Worm (Caenorhabditis elegans) whole organism, late embryonic: Measurements from ENCODE around the gene C26D10.6.
A peak's percentile ranks its signal among the peaks of the same experiment; 100 is the strongest.

Experiments
- C08G9.2 ChIP-seq: sonication (generic microtip); optimal IDR thresholded peaks from 2 replicates; lab custom pipeline; 2016; ENCODE audit warnings: mild to moderate bottlenecking, missing genetic modification characterization, moderate library complexity, missing compliant biosample characterization
- C38D4.7 ChIP-seq: fragments of 200-800 bp; sonication (Bioruptor generic); optimal IDR thresholded peaks from 2 replicates; lab custom pipeline; 2018; ENCODE audit warnings: mild to moderate bottlenecking, missing genetic modification characterization, moderate library complexity, missing compliant biosample characterization
- F13H6.1 ChIP-seq: sonication (generic microtip); optimal IDR thresholded peaks from 2 replicates; lab custom pipeline; 2016; ENCODE audit warnings: missing genetic modification characterization, missing compliant biosample characterization
- K09A11.1 ChIP-seq: sonication (generic microtip); optimal IDR thresholded peaks from 2 replicates; lab custom pipeline; 2017; ENCODE audit warnings: antibody characterized with exemption, mild to moderate bottlenecking, missing genetic modification characterization, missing compliant biosample characterization; ENCODE audit not compliant: insufficient read depth
- ahr-1 ChIP-seq: sonication (generic microtip); optimal IDR thresholded peaks from 2 replicates; lab custom pipeline; 2016; ENCODE audit warnings: missing genetic modification characterization, missing compliant biosample characterization
- ama-1 ChIP-seq: fragments of 150-350 bp; optimal IDR thresholded peaks from 2 replicates; lab custom pipeline; 2014
- ceh-14 ChIP-seq: sonication (generic microtip); optimal IDR thresholded peaks from 2 replicates; lab custom pipeline; 2016; ENCODE audit warnings: missing genotype, missing genetic modification characterization, missing compliant biosample characterization
- ceh-24 ChIP-seq: sonication (generic microtip); optimal IDR thresholded peaks from 2 replicates; lab custom pipeline; 2016; ENCODE audit warnings: mild to moderate bottlenecking, missing genetic modification characterization, missing compliant biosample characterization
- ceh-34 ChIP-seq: sonication (generic microtip); optimal IDR thresholded peaks from 2 replicates; lab custom pipeline; 2016; ENCODE audit warnings: mild to moderate bottlenecking, missing genetic modification characterization, missing compliant biosample characterization
- ceh-45 ChIP-seq: fragments of 200-800 bp; sonication (Bioruptor generic); IDR thresholded peaks from 2 replicates; pipeline ENCODE4 v1.3.6; 2022; ENCODE audit warnings: missing genetic modification reagents, missing genetic modification characterization, missing compliant biosample characterization
- ceh-48 ChIP-seq: sonication (generic microtip); optimal IDR thresholded peaks from 2 replicates; lab custom pipeline; 2016; ENCODE audit warnings: missing genetic modification characterization, inconsistent platforms, missing compliant biosample characterization
- elt-2 ChIP-seq: sonication (generic microtip); optimal IDR thresholded peaks from 2 replicates; lab custom pipeline; 2016; ENCODE audit warnings: missing genetic modification reagents, missing genetic modification characterization, missing compliant biosample characterization
- fax-1 ChIP-seq: sonication (generic microtip); optimal IDR thresholded peaks from 2 replicates; lab custom pipeline; 2016; ENCODE audit warnings: missing genotype, missing genetic modification characterization, missing compliant biosample characterization
- hlh-15 ChIP-seq: sonication (generic microtip); optimal IDR thresholded peaks from 2 replicates; lab custom pipeline; 2016; ENCODE audit warnings: missing genetic modification characterization, missing compliant biosample characterization
- hlh-8 ChIP-seq: sonication (generic microtip); optimal IDR thresholded peaks from 2 replicates; lab custom pipeline; 2016; ENCODE audit warnings: missing genotype, missing genetic modification characterization, missing compliant biosample characterization
- lim-6 ChIP-seq: sonication (generic microtip); optimal IDR thresholded peaks from 2 replicates; lab custom pipeline; 2016; ENCODE audit warnings: missing genetic modification characterization, missing compliant biosample characterization
- mec-3 ChIP-seq: sonication (generic microtip); optimal IDR thresholded peaks from 2 replicates; lab custom pipeline; 2016; ENCODE audit warnings: borderline replicate concordance, missing genetic modification characterization, missing compliant biosample characterization
- nhr-11 ChIP-seq: fragments of 150-350 bp; optimal IDR thresholded peaks from 2 replicates; lab custom pipeline; 2014; ENCODE audit warnings: missing biosample characterization, missing genetic modification characterization
- nhr-232 ChIP-seq: sonication (generic microtip); optimal IDR thresholded peaks from 2 replicates; lab custom pipeline; 2016; ENCODE audit warnings: missing genetic modification characterization, missing compliant biosample characterization
- odd-2 ChIP-seq: sonication (generic microtip); optimal IDR thresholded peaks from 2 replicates; lab custom pipeline; 2017; ENCODE audit warnings: antibody characterized with exemption, mild to moderate bottlenecking, missing genetic modification characterization, missing compliant biosample characterization
- pha-4 ChIP-seq: fragments of 150-350 bp; optimal IDR thresholded peaks from 2 replicates; lab custom pipeline; 2018; ENCODE audit warnings: missing biosample characterization, missing genetic modification reagents, missing genetic modification characterization
- pqm-1 ChIP-seq: sonication (generic microtip); optimal IDR thresholded peaks from 2 replicates; lab custom pipeline; 2016; ENCODE audit warnings: missing genetic modification characterization, missing compliant biosample characterization
- pros-1 ChIP-seq: fragments of 150-350 bp; optimal IDR thresholded peaks from 2 replicates; lab custom pipeline; 2014; ENCODE audit warnings: missing biosample characterization, missing genetic modification reagents, missing genetic modification characterization
- ref-2 ChIP-seq: sonication (generic microtip); optimal IDR thresholded peaks from 2 replicates; lab custom pipeline; 2016; ENCODE audit warnings: missing genetic modification characterization, missing compliant biosample characterization
- sdc-2 ChIP-seq: sonication (generic microtip); optimal IDR thresholded peaks from 2 replicates; lab custom pipeline; 2016; ENCODE audit warnings: missing genotype, missing genetic modification characterization, missing compliant biosample characterization
- sox-4 ChIP-seq: sonication (generic microtip); optimal IDR thresholded peaks from 2 replicates; lab custom pipeline; 2017; ENCODE audit warnings: mild to moderate bottlenecking, missing genetic modification characterization, inconsistent platforms, missing compliant biosample characterization
- syd-9 ChIP-seq: sonication (generic microtip); optimal IDR thresholded peaks from 2 replicates; lab custom pipeline; 2016; ENCODE audit warnings: mild to moderate bottlenecking, missing genetic modification characterization, moderate library complexity, missing compliant biosample characterization
- tbx-7 ChIP-seq: sonication (generic microtip); optimal IDR thresholded peaks from 2 replicates; lab custom pipeline; 2016; ENCODE audit warnings: missing genotype, missing genetic modification characterization, missing compliant biosample characterization
- unc-42 ChIP-seq: sonication (generic microtip); optimal IDR thresholded peaks from 2 replicates; lab custom pipeline; 2016; ENCODE audit warnings: missing genotype, missing genetic modification characterization, missing compliant biosample characterization
- zip-5 ChIP-seq: sonication (generic microtip); optimal IDR thresholded peaks from 2 replicates; lab custom pipeline; 2016; ENCODE audit warnings: missing genetic modification characterization, missing compliant biosample characterization

Gene C26D10.6

DNA sequence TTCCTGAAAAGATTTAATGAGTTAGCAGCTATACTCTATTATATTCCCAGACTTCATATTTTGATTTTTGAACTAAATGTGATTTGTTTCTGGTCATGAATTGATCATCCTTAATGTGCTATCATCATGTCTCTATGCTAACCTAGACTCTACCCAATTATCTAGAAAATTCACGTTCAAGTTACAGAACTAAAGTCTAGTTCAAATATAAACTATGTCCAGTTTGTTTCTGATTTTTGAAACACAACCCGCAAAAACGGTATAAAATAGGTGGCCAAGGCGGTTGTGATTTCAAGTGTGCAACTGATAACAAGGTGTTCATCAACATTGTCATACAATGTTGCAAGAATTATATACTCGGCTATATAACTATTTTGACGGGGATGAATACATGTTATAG is 36.3 kb upstream of the C26D10.6 start, which contains the start of gene F49E12.10:
Gene F49E12.10, plus strand, starts transcription at position 301 of the 400 bp plus-strand sequence.
- TF ChIP-seq C38D4.7 (GFP tag; lab: Kevin White, UChicago): no peak
- no peak for TF ChIP-seq ahr-1

- TF ChIP-seq nhr-11 (tag; lab: Kevin White, UChicago) (no peak), elt-2 (tag; lab: Kevin White, UChicago) (peak; percentile 68), K09A11.1 (tag; lab: Kevin White, UChicago) (no peak)
These were observed 33.6 kb upstream of the C26D10.6 start, which contains the start of gene drd-1 for ce11 chrII:8388001-8388513. Gene drd-1, plus strand, starts transcription at chrII:8388051.

- no peak for TF ChIP-seq pros-1
- no peak for TF ChIP-seq ceh-24 (tag; lab: Kevin White, UChicago)
These were observed 32.4 kb upstream of the C26D10.6 start for ce11 chrII:8386897-8387296.

ce11 chrII:8385561-8385960 is 31.1 kb upstream of the C26D10.6 start:
- TF ChIP-seq ceh-24 (tag; lab: Kevin White, UChicago) (no peak), elt-2 (tag; lab: Kevin White, UChicago) (no peak), zip-5 (tag; lab: Kevin White, UChicago) (no peak), ceh-34 (tag; lab: Kevin White, UChicago) (no peak), ceh-14 (tag; lab: Kevin White, UChicago) (no peak), tbx-7 (tag; lab: Kevin White, UChicago) (no peak), syd-9 (tag; lab: Kevin White, UChicago) (no peak)
- TF ChIP-seq, all 69 proteins: peak for 0

DNA sequence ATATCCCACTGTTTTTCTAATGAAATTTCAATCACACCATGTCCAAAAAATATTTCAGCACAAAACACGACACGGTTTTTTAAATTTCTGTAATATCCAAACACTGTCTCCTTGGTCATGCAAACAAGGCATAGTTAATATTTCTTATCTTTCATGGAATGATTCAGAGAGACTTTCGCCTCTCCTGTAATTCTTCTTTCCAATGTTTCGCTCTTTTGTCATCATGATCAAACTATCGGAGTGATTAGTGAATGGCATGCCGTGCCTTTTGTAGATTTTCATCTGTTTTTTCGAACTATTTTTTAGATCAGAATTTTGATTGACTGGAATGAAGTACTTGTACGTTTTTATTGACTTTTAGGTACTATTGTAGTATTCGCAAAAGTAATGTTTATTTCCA is 29.8 kb upstream of the C26D10.6 start:
- TF ChIP-seq ceh-24 (tag; lab: Kevin White, UChicago): no peak

DNA sequence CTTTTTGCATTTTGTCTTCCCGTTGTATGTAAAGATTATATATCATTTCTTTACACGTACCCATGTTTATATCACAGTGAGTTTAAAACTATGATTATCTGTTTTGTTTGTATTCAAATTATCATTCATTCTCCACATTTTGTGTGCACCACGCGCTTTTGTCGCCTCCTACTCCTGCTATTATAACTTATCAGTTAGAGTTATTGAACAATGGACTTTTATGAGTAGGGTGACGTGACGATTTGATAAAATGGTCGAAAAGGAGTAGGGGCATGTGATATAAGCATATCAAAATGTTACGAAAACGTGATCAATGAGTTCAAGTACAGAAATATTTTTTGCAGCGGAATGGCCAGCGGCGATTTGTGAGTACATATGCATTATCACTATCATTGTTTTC is 28.4 kb upstream of the C26D10.6 start:
- no peak for TF ChIP-seq ceh-45 (GFP tag; lab: Robert Waterston, UW)
- TF ChIP-seq pqm-1 (tag; lab: Kevin White, UChicago): peak; percentile 72
- TF ChIP-seq ref-2 (tag; lab: Kevin White, UChicago): no peak
- TF ChIP-seq elt-2 (tag; lab: Kevin White, UChicago): peak; percentile 91
- TF ChIP-seq, all 69 proteins: peak for 2

DNA sequence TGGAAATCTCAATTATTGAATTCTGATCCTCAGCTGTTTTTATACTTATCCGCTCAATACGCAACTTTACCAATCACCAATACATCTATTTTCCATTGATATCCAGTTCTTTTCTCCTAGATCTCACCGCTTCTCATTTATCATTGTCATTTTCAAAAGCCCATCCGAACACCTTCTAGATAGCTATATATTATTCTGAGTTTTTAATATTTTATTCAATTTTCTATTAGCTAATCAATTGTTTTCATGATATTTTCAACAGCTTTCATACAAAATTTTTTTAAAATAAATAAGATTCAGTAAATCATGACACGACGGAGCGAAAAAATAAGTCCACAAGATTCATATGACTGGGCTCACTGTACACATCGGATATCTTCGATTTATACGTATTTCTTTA is 26.7 kb upstream of the C26D10.6 start, which contains the start of gene F49E12.12:
Gene F49E12.12, plus strand, starts transcription at position 301 of the 400 bp plus-strand sequence.
- TF ChIP-seq K09A11.1 (tag; lab: Kevin White, UChicago): no peak
- no peak for TF ChIP-seq odd-2
- TF ChIP-seq C08G9.2 (tag; lab: Kevin White, UChicago): no peak
- TF ChIP-seq pha-4 (tag; lab: Kevin White, UChicago): no peak
- no peak for TF ChIP-seq fax-1 (tag; lab: Kevin White, UChicago)
- TF ChIP-seq F13H6.1 (tag; lab: Kevin White, UChicago): no peak
- TF ChIP-seq mec-3 (tag; lab: Kevin White, UChicago): no peak
- TF ChIP-seq nhr-232 (tag; lab: Kevin White, UChicago): no peak

ce11 chrII:8380188-8380587 is 25.7 kb upstream of the C26D10.6 start:
- no peak for TF ChIP-seq syd-9 (tag; lab: Kevin White, UChicago)
- TF ChIP-seq ama-1 (lab: Kevin White, UChicago): no peak
- no peak for TF ChIP-seq ceh-48 (tag; lab: Kevin White, UChicago)
- TF ChIP-seq ahr-1: no peak
- TF ChIP-seq unc-42 (tag; lab: Kevin White, UChicago): no peak
- no peak for TF ChIP-seq hlh-8 (tag; lab: Kevin White, UChicago)
- no peak for TF ChIP-seq lim-6
- TF ChIP-seq sdc-2 (tag; lab: Kevin White, UChicago): no peak
- no peak for TF ChIP-seq sox-4 (tag; lab: Kevin White, UChicago)
- no peak for TF ChIP-seq hlh-15 (tag; lab: Kevin White, UChicago)
- TF ChIP-seq zip-5 (tag; lab: Kevin White, UChicago): no peak
- no peak for TF ChIP-seq K09A11.1 (tag; lab: Kevin White, UChicago)
- no peak for TF ChIP-seq pqm-1 (tag; lab: Kevin White, UChicago)
- TF ChIP-seq nhr-11 (tag; lab: Kevin White, UChicago): no peak
